4 worm cellular contexts compared by ENCODE assay signal in the genomic region with DNA sequence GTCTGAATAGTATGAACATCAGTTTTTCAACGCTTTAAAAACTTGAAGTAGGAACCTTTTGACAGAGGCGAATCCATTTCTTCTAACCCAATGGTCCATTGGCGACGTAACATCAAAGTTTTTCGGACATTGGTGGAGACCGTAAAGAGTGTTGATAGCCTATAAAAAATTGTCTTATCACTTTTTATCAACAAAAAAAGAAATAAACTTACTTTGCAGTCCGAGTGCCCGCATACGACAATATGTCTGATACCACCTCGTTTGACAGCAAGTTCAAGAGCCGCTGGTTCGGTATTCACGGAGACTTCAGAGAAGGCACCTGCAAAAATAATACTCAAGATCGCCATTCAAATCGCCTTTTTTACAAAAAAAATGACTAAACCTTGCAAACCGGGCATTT.
TF ChIP-seq lines count a peak whose summit lies in the region.

No protein-coding gene starts in this region.

TF ChIP-seq in whole organism, L2 larva, 48 proteins besides CTCF, POLR2A, EP300 and RAD21:
- peak; percentile 21 for TF ChIP-seq sma-9 (GFP tag; optimal IDR thresholded peaks at IDR 0.05; lab: Kevin White, UChicago)
- no peak for TF ChIP-seq sma-9 (tag; optimal IDR thresholded peaks at IDR 0.05; lab: Kevin White, UChicago)
- no peak for TF ChIP-seq C34F6.9 (tag; optimal IDR thresholded peaks at IDR 0.05; lab: Kevin White, UChicago)
- no peak for TF ChIP-seq unc-55 (GFP tag; optimal IDR thresholded peaks at IDR 0.05; lab: Kevin White, UChicago)
- TF ChIP-seq skn-1 (tag; optimal IDR thresholded peaks at IDR 0.05; lab: Kevin White, UChicago), result no peak
- TF ChIP-seq elt-3 (tag; optimal IDR thresholded peaks at IDR 0.05; lab: Kevin White, UChicago), result no peak
- no peak for TF ChIP-seq nhr-11 (tag; optimal IDR thresholded peaks at IDR 0.05; lab: Kevin White, UChicago)
TF ChIP-seq in whole organism, L2 larva: peak in this region for 1.

TF ChIP-seq in whole organism, L3 larva, 47 proteins besides CTCF, POLR2A, EP300 and RAD21:
- TF ChIP-seq snpc-4 (tag; optimal IDR thresholded peaks at IDR 0.05; lab: Kevin White, UChicago), result no peak
- TF ChIP-seq elt-2 (tag; optimal IDR thresholded peaks at IDR 0.05; lab: Kevin White, UChicago), result peak; percentile 19

TF ChIP-seq in whole organism, L4 larva, 104 proteins besides CTCF, POLR2A, EP300 and RAD21:
- TF ChIP-seq aha-1 (tag; lab: Kevin White, UChicago), result peak; percentile 60
- TF ChIP-seq lsy-2 (tag; optimal IDR thresholded peaks at IDR 0.05; lab: Kevin White, UChicago), result no peak
- peak; percentile 22; the same call in 1 of the 2 replicates for TF ChIP-seq dmd-6 (GFP tag; IDR thresholded peaks at IDR 0.05; lab: Robert Waterston, UW)
- TF ChIP-seq php-3 (GFP tag; IDR thresholded peaks at IDR 0.05; lab: Robert Waterston, UW), result peak; percentile 60; the same call in 1 of the 2 replicates
- TF ChIP-seq mdt-29 (GFP tag; IDR thresholded peaks at IDR 0.05; lab: Robert Waterston, UW), result no peak
- no peak for TF ChIP-seq daf-16 (GFP tag; optimal IDR thresholded peaks at IDR 0.05; lab: Kevin White, UChicago)
- TF ChIP-seq daf-16 (tag; optimal IDR thresholded peaks at IDR 0.05; lab: Kevin White, UChicago), result peak; percentile 41
TF ChIP-seq in whole organism, L4 larva: peak in this region for 4.

TF ChIP-seq in whole organism, young adult, 124 proteins besides CTCF, POLR2A, EP300 and RAD21:
- no peak for TF ChIP-seq ceh-40 (GFP tag; IDR thresholded peaks at IDR 0.05; lab: Robert Waterston, UW)
- TF ChIP-seq nhr-80 (tag; optimal IDR thresholded peaks at IDR 0.05; lab: Kevin White, UChicago), result peak; percentile 23
